Worm (Caenorhabditis elegans) whole organism, young adult: ENCODE results near the gene Y34F4.3.

Source experiments
- B0019.2 ChIP-seq: fragments of 200-800 bp; sonication (Bioruptor generic); conservative IDR thresholded peaks from 2 replicates; pipeline ENCODE4 v1.3.6; 2022; ENCODE audit warnings: missing genetic modification reagents, missing genetic modification characterization, missing compliant biosample characterization
- B0261.1 ChIP-seq: sonication (generic microtip); optimal IDR thresholded peaks from 2 replicates; lab custom pipeline; 2016; ENCODE audit warnings: mild to moderate bottlenecking, missing genetic modification characterization, moderate library complexity, missing compliant biosample characterization
- C06A6.2 ChIP-seq: fragments of 200-800 bp; sonication (Bioruptor generic); conservative IDR thresholded peaks from 2 replicates; pipeline ENCODE4 v1.3.6; 2022; ENCODE audit warnings: missing genetic modification characterization, missing compliant biosample characterization
- F23B12.7 ChIP-seq: sonication (generic microtip); optimal IDR thresholded peaks from 2 replicates; lab custom pipeline; 2017; ENCODE audit warnings: missing genetic modification characterization, mild to moderate bottlenecking, missing compliant biosample characterization, antibody characterized with exemption, moderate library complexity; ENCODE audit not compliant: insufficient read depth
- F33H1.4 ChIP-seq: fragments of 200-800 bp; sonication (Bioruptor generic); IDR thresholded peaks from 2 replicates; pipeline ENCODE4 v1.3.6; 2022; ENCODE audit warnings: missing genetic modification reagents, missing genetic modification characterization, missing compliant biosample characterization
- F39B2.1 ChIP-seq: fragments of 200-800 bp; sonication (Bioruptor generic); IDR thresholded peaks from 2 replicates; pipeline ENCODE4 v1.3.6; 2022; ENCODE audit warnings: missing genetic modification reagents, missing genetic modification characterization, missing compliant biosample characterization
- Y79H2A.3 ChIP-seq: fragments of 200-800 bp; sonication (Bioruptor generic); conservative IDR thresholded peaks from 2 replicates; pipeline ENCODE4 v1.3.6; 2022; ENCODE audit warnings: missing genetic modification reagents, missing genetic modification characterization, missing compliant biosample characterization
- attf-3 ChIP-seq: fragments of 200-800 bp; sonication (Bioruptor generic); conservative IDR thresholded peaks from 2 replicates; pipeline ENCODE4 v1.3.6; 2022; ENCODE audit warnings: missing genetic modification reagents, missing genetic modification characterization, missing compliant biosample characterization
- ceh-58 ChIP-seq: fragments of 200-800 bp; sonication (Bioruptor generic); IDR thresholded peaks from 2 replicates; pipeline ENCODE4 v1.3.6; 2022; ENCODE audit warnings: missing genetic modification characterization, missing compliant biosample characterization
- ceh-79 ChIP-seq: sonication (generic microtip); optimal IDR thresholded peaks from 2 replicates; lab custom pipeline; 2017; ENCODE audit warnings: mild to moderate bottlenecking, missing genetic modification characterization, missing compliant biosample characterization
- hrde-1 ChIP-seq: sonication (generic microtip); optimal IDR thresholded peaks from 2 replicates; lab custom pipeline; 2016; ENCODE audit warnings: missing genetic modification characterization, mild to moderate bottlenecking, missing compliant biosample characterization, moderate library complexity, missing genotype, missing genetic modification reagents, borderline replicate concordance
- lin-26 ChIP-seq: fragments of 200-800 bp; sonication (Bioruptor generic); IDR thresholded peaks from 2 replicates; pipeline ENCODE4 v1.3.6; 2022; ENCODE audit warnings: missing genetic modification reagents, missing genetic modification characterization, missing compliant biosample characterization
- mel-28 ChIP-seq: sonication (generic microtip); optimal IDR thresholded peaks from 2 replicates; lab custom pipeline; 2016; ENCODE audit warnings: borderline replicate concordance, mild to moderate bottlenecking, missing genetic modification characterization, missing compliant biosample characterization
- mes-4 ChIP-seq: sonication (generic microtip); optimal IDR thresholded peaks from 2 replicates; lab custom pipeline; 2016; ENCODE audit warnings: missing genotype, missing genetic modification characterization, missing compliant biosample characterization
- nfya-1 ChIP-seq: sonication (generic microtip); optimal IDR thresholded peaks from 2 replicates; lab custom pipeline; 2017; ENCODE audit warnings: antibody characterized with exemption, missing compliant biosample characterization, missing genetic modification characterization, borderline replicate concordance; ENCODE audit not compliant: insufficient read depth
- rec-8 ChIP-seq, 2 experiments: sonication (generic microtip); optimal IDR thresholded peaks; 2 replicates each; lab custom pipeline; 2016; ENCODE audit warnings: mild to moderate bottlenecking in 2 of 2, missing genetic modification characterization in 2 of 2, missing genetic modification reagents in 2 of 2, missing genotype in 2 of 2, missing biosample characterization in 1 of 2, missing compliant biosample characterization in 1 of 2, moderate library complexity in 1 of 2
- repo-1 ChIP-seq: sonication (generic microtip); optimal IDR thresholded peaks from 2 replicates; lab custom pipeline; 2017; ENCODE audit warnings: mild to moderate bottlenecking, missing genetic modification characterization, missing compliant biosample characterization
- rpc-1 ChIP-seq, 2 experiments: fragments of 150-350 bp in 1 of 2; sonication (generic microtip) in 1 of 2; optimal IDR thresholded peaks; 2 replicates each; lab custom pipeline; 2014 to 2018; ENCODE audit warnings: missing biosample characterization in 1 of 2, missing genetic modification characterization in 1 of 2, missing genetic modification reagents in 1 of 2, missing genotype in 1 of 2
- snpc-4 ChIP-seq, 5 experiments: fragments of 150-350 bp in 1 of 5; sonication (generic microtip) in 4 of 5; optimal IDR thresholded peaks; 2 replicates each; lab custom pipeline; 2014 to 2018; ENCODE audit warnings: missing genetic modification characterization in 5 of 5, missing biosample characterization in 3 of 5, antibody characterized with exemption in 2 of 5, mild to moderate bottlenecking in 2 of 5, missing compliant biosample characterization in 2 of 5, missing genotype in 2 of 5, moderate library complexity in 2 of 5, missing genetic modification reagents in 1 of 5
- somi-1 ChIP-seq: fragments of 200-800 bp; sonication (Bioruptor generic); optimal IDR thresholded peaks from 2 replicates; lab custom pipeline; 2018; ENCODE audit warnings: mild to moderate bottlenecking, missing genetic modification characterization, missing compliant biosample characterization
- unc-62 ChIP-seq: fragments of 150-350 bp; optimal IDR thresholded peaks from 2 replicates; lab custom pipeline; 2014; ENCODE audit warnings: missing biosample characterization, missing genetic modification reagents, missing genetic modification characterization
- ztf-22 ChIP-seq: fragments of 200-800 bp; sonication (Bioruptor generic); optimal IDR thresholded peaks from 2 replicates; lab custom pipeline; 2018; ENCODE audit warnings: mild to moderate bottlenecking, missing genetic modification characterization, moderate library complexity, missing compliant biosample characterization
- ztf-25 ChIP-seq: fragments of 200-800 bp; sonication (Bioruptor generic); IDR thresholded peaks from 2 replicates; pipeline ENCODE4 v1.3.6; 2022; ENCODE audit warnings: missing genetic modification reagents, missing genetic modification characterization, missing compliant biosample characterization

Y34F4.3 gene

ce11 chrIII:966259-966658 is 49.7 kb downstream of the Y34F4.3 start:
- TF ChIP-seq B0261.1 (tag; lab: Kevin White, UChicago), result no peak
- TF ChIP-seq ceh-79 (tag; lab: Kevin White, UChicago), result no peak
- TF ChIP-seq F23B12.7 (tag; lab: Kevin White, UChicago), result no peak
- no peak for TF ChIP-seq somi-1 (GFP tag; lab: Kevin White, UChicago)
- TF ChIP-seq ceh-58 (GFP tag; lab: Robert Waterston, UW), result no peak
- TF ChIP-seq mes-4 (tag; lab: Kevin White, UChicago), result no peak
- TF ChIP-seq F33H1.4 (GFP tag; lab: Robert Waterston, UW), result no peak
- TF ChIP-seq snpc-4 (GFP tag; optimal IDR thresholded peaks at IDR 0.05; lab: Kevin White, UChicago), result no peak
- TF ChIP-seq snpc-4 (tag; optimal IDR thresholded peaks at IDR 0.05; lab: Kevin White, UChicago), result no peak
- TF ChIP-seq nfya-1 (tag; lab: Kevin White, UChicago), result no peak
- TF ChIP-seq ztf-22 (GFP tag; lab: Kevin White, UChicago), result no peak
- TF ChIP-seq B0019.2 (GFP tag; lab: Robert Waterston, UW), result no peak
- no peak for TF ChIP-seq mel-28
- no peak for TF ChIP-seq attf-3 (GFP tag; lab: Robert Waterston, UW)
- no peak for TF ChIP-seq rec-8 (tag; optimal IDR thresholded peaks at IDR 0.05; lab: Kevin White, UChicago)
- no peak for TF ChIP-seq hrde-1 (tag; lab: Kevin White, UChicago)
- no peak for TF ChIP-seq ztf-25 (GFP tag; lab: Robert Waterston, UW)
- TF ChIP-seq C06A6.2, result no peak

ce11 chrIII:964637-965036 is 51.3 kb downstream of the Y34F4.3 start:
- no peak for TF ChIP-seq F39B2.1 (GFP tag; lab: Robert Waterston, UW)
- no peak for TF ChIP-seq ztf-22 (GFP tag; lab: Kevin White, UChicago)
- TF ChIP-seq lin-26 (GFP tag; lab: Robert Waterston, UW), result no peak
- TF ChIP-seq unc-62 (GFP tag; lab: Kevin White, UChicago), result no peak
- TF ChIP-seq rpc-1 (optimal IDR thresholded peaks at IDR 0.05; lab: Kevin White, UChicago), result no peak
- TF ChIP-seq rpc-1 (tag; optimal IDR thresholded peaks at IDR 0.05; lab: Kevin White, UChicago), result no peak
- TF ChIP-seq Y79H2A.3 (GFP tag; lab: Robert Waterston, UW), result no peak
- no peak for TF ChIP-seq repo-1
